Fruit fly (Drosophila melanogaster): ENCODE results near the gene natalisin.

The natalisin gene

dm6 chr3R:14389258-14389657, 29.1 kb upstream of the natalisin start (continued):
- TF ChIP-seq Ets21C (GFP tag; optimal IDR thresholded peaks at IDR 0.05) (no peak), CG8319 (GFP tag; optimal IDR thresholded peaks at IDR 0.05) (no peak), CG15336 (GFP tag; IDR thresholded peaks at IDR 0.05) (peak; percentile 51; the same call in 1 of the 2 replicates), Met (GFP tag; optimal IDR thresholded peaks at IDR 0.05) (peak; percentile 59), Sox102F (GFP tag; optimal IDR thresholded peaks at IDR 0.05) (peak; percentile 43), topi (GFP tag; optimal IDR thresholded peaks at IDR 0.05) (peak; percentile 62), net (GFP tag; optimal IDR thresholded peaks at IDR 0.05) (peak; percentile 39), Sox15 (GFP tag; optimal IDR thresholded peaks at IDR 0.05) (peak; percentile 51), CG11902 (GFP tag; optimal IDR thresholded peaks at IDR 0.05) (peak; percentile 21), Lpt (GFP tag; optimal IDR thresholded peaks at IDR 0.05) (peak; percentile 33), CG11762 (GFP tag; optimal IDR thresholded peaks at IDR 0.05; ENCODE audit: insufficient read depth) (peak; percentile 24), fd59A (GFP tag; optimal IDR thresholded peaks at IDR 0.05) (peak; percentile 64), spab (GFP tag; optimal IDR thresholded peaks at IDR 0.05) (peak; percentile 73), achi (GFP tag; optimal IDR thresholded peaks at IDR 0.05) (peak; percentile 46), Ets96B (tag; optimal IDR thresholded peaks at IDR 0.05) (peak; percentile 66)

dm6 chr3R:14390465-14390864, 27.9 kb upstream of the natalisin start:
- TF ChIP-seq salr (GFP tag; optimal IDR thresholded peaks at IDR 0.05) (peak; percentile 45 to 68), acj6 (GFP tag; optimal IDR thresholded peaks at IDR 0.05) (peak; percentile 45), esn (GFP tag; optimal IDR thresholded peaks at IDR 0.05) (peak; percentile 37), fkh (GFP tag; optimal IDR thresholded peaks at IDR 0.05) (no peak), CG6808 (GFP tag; optimal IDR thresholded peaks at IDR 0.05) (peak; percentile 46), CG11762 (GFP tag; optimal IDR thresholded peaks at IDR 0.05; ENCODE audit: insufficient read depth) (no peak), CG15336 (GFP tag; IDR thresholded peaks at IDR 0.05) (peak; percentile 86), vri (GFP tag; optimal IDR thresholded peaks at IDR 0.05) (no peak), CG3032 (tag; optimal IDR thresholded peaks at IDR 0.05) (peak; percentile 57), CG8319 (GFP tag; optimal IDR thresholded peaks at IDR 0.05) (peak; percentile 24), spab (GFP tag; optimal IDR thresholded peaks at IDR 0.05) (peak; percentile 31), Hr39 (GFP tag; optimal IDR thresholded peaks at IDR 0.05) (peak; percentile 26), CG6276 (GFP tag; optimal IDR thresholded peaks at IDR 0.05) (peak; percentile 65), CG32006 (GFP tag; optimal IDR thresholded peaks at IDR 0.05) (peak; percentile 74), CG9139 (GFP tag; optimal IDR thresholded peaks at IDR 0.05) (no peak), Lpt (GFP tag; optimal IDR thresholded peaks at IDR 0.05) (peak; percentile 54), Sox15 (GFP tag; optimal IDR thresholded peaks at IDR 0.05) (peak; percentile 20), net (GFP tag; optimal IDR thresholded peaks at IDR 0.05) (peak; percentile 64), topi (GFP tag; optimal IDR thresholded peaks at IDR 0.05) (peak; percentile 25), CG11902 (GFP tag; optimal IDR thresholded peaks at IDR 0.05) (peak; percentile 7), fd85E (GFP tag; optimal IDR thresholded peaks at IDR 0.05) (no peak), Eip93F (GFP tag; optimal IDR thresholded peaks at IDR 0.05) (no peak), CG11294 (GFP tag; IDR thresholded peaks at IDR 0.05) (peak; percentile 64; the same call in 1 of the 2 replicates), Met (GFP tag; optimal IDR thresholded peaks at IDR 0.05) (peak; percentile 15), lz (GFP tag; optimal IDR thresholded peaks at IDR 0.05) (peak; percentile 35), eg (GFP tag; IDR thresholded peaks at IDR 0.05) (peak; percentile 85), cyc (GFP tag; optimal IDR thresholded peaks at IDR 0.05) (peak; percentile 26), CG8119 (GFP tag; IDR thresholded peaks at IDR 0.05) (peak; percentile 78), Ets21C (GFP tag; optimal IDR thresholded peaks at IDR 0.05) (no peak), dac (GFP tag; optimal IDR thresholded peaks at IDR 0.05) (no peak), dsx (GFP tag; optimal IDR thresholded peaks at IDR 0.05; ENCODE audit: poor library complexity, severe bottlenecking) (peak; percentile 66), CG6854 (GFP tag; optimal IDR thresholded peaks at IDR 0.05) (no peak), CG1621 (tag; optimal IDR thresholded peaks at IDR 0.05) (peak; percentile 49), Sox102F (GFP tag; optimal IDR thresholded peaks at IDR 0.05) (peak; percentile 1), CG10631 (GFP tag; optimal IDR thresholded peaks at IDR 0.05) (peak; percentile 65), CG6792 (GFP tag; optimal IDR thresholded peaks at IDR 0.05) (peak; percentile 42), svp (GFP tag) (peak; percentile 72), fd59A (GFP tag; optimal IDR thresholded peaks at IDR 0.05) (peak; percentile 54), Hr38 (GFP tag; optimal IDR thresholded peaks at IDR 0.05) (no peak), achi (GFP tag; optimal IDR thresholded peaks at IDR 0.05) (peak; percentile 63), CG6163 (GFP tag; IDR thresholded peaks at IDR 0.05) (peak; percentile 78), Ets96B (tag; optimal IDR thresholded peaks at IDR 0.05) (peak; percentile 54), CG4318 (GFP tag; optimal IDR thresholded peaks at IDR 0.05) (peak; percentile 43), OdsH (GFP tag; optimal IDR thresholded peaks at IDR 0.05) (peak; percentile 73), ss (GFP tag; optimal IDR thresholded peaks at IDR 0.05) (peak in 1 of 2 experiments; percentile 10), CG16779 (tag; optimal IDR thresholded peaks at IDR 0.05) (peak; percentile 34)
